Fruit fly (Drosophila melanogaster) S2 (cell line): ENCODE data around the gene Drsl2.

Experiments used
- CG8478 ChIP-seq: fragments of >200 bp; optimal IDR thresholded peaks from 2 replicates; lab custom pipeline; 2018
- CTCF ChIP-seq, 2 experiments: fragments of >200 bp; optimal IDR thresholded peaks; 2 replicates each; lab custom pipeline; 2018

The Drsl2 gene

dm6 chr3L:3328771-3329170 is 14.6 kb downstream of the Drsl2 start, which contains the start of gene Strip:
TSS of gene Strip (minus strand) at chr3L:3328871.
- no peak for TF ChIP-seq CG8478 (lab: Kevin White, UChicago)
- TF ChIP-seq CTCF (optimal IDR thresholded peaks at IDR 0.05; lab: Kevin White, UChicago), result no peak

- TF ChIP-seq CTCF (optimal IDR thresholded peaks at IDR 0.05; lab: Kevin White, UChicago) (no peak), CG8478 (lab: Kevin White, UChicago) (no peak)
These were observed 15.6 kb downstream of the Drsl2 start, which contains the start of gene CG14961 for dm6 chr3L:3329763-3330162. TSS of gene CG14961 (plus strand) at chr3L:3330063.

dm6 chr3L:3334784-3335183 is 20.6 kb downstream of the Drsl2 start, which contains the start of gene CG14969:
TSS of gene CG14969 (minus strand) at chr3L:3334978.
- TF ChIP-seq CTCF (optimal IDR thresholded peaks at IDR 0.05; lab: Kevin White, UChicago) (no peak), CG8478 (lab: Kevin White, UChicago) (no peak)

- TF ChIP-seq CG8478 (lab: Kevin White, UChicago) (no peak), CTCF (optimal IDR thresholded peaks at IDR 0.05; lab: Kevin White, UChicago) (no peak)
These were observed 21.5 kb downstream of the Drsl2 start, which contains the start of gene Drsl1 for dm6 chr3L:3335688-3336087. TSS of gene Drsl1 (minus strand) at chr3L:3335788.

dm6 chr3L:3336368-3337164 is 22.4 kb downstream of the Drsl2 start, which contains the start of the genes Drsl6 and kst:
TSS of gene Drsl6 (minus strand) at chr3L:3336418.
TSS of gene kst (plus strand) at chr3L:3336860.
- TF ChIP-seq CTCF (optimal IDR thresholded peaks at IDR 0.05; lab: Kevin White, UChicago), result no peak
- no peak for TF ChIP-seq CG8478 (lab: Kevin White, UChicago)

DNA sequence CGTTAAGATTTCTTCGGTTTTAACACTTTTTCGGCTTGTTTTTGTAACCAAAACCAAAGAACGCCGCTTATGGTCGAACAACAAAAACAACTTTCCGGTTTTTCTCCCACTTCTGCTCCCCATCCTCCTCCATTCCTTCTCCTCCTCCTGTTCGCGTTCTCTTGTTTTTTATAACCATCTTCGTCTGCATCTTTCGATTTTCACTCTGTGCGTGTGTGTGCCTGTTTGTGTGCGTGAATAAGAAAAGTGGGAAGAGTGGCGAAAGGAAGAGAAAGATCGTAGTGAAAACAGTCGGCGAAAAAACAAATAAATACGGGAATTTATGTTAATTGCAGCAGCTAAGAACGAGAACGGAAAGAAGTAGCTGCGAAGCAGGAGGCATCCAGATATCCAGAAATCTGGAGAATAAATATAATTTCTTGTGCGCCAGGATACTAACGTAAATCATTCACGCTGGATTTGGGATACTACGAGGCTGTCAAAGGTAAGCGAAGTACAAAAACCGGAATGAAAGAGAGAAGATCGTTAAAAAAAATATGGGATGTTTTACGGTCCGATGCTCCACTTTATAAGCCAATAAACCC is 23.3 kb downstream of the Drsl2 start:
- TF ChIP-seq CG8478 (lab: Kevin White, UChicago) (no peak), CTCF (optimal IDR thresholded peaks at IDR 0.05; lab: Kevin White, UChicago) (no peak)

DNA sequence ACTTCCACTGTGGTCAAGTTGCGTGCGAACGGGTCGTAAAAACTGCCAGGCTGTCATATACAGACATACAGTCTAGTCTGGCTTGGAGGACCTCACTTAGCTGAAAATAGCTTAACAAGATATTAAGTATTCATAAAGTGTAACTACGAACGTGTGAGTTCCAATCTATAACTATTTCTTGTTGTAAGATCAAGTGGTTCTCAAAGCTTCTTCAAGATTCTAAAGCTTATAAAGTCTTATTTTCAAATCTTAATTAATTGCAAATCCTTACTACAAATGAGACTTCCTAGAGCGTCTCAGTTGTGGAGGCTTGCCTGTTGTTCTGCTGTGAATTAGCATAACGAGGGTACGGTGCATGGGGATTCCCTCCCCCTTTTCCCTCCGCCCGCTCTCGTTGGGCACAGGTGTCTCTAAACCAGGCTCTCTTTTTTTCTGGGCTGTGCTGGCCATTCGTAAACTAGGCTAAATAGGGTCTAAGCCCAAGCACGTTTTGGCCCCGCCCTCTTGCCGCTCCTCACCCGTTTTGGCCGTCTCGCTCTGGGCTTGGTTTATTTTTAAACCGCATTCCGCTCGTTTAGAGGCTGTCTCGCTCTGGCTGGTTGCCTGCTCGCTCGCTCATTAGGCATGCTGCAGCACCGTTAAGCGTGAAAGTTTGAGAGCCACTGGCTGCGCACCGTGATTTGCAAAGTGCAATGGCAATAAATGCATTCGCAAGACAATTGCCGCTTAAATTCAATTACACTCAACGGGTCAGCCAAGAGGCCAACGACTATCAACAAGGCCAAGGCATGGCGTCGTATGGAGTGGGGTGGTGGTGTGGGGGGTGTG is 24.1 kb downstream of the Drsl2 start:
- TF ChIP-seq CG8478 (lab: Kevin White, UChicago) (no peak), CTCF (optimal IDR thresholded peaks at IDR 0.05; lab: Kevin White, UChicago) (no peak)

dm6 chr3L:3338882-3339590 is 24.9 kb downstream of the Drsl2 start:
- TF ChIP-seq CTCF (optimal IDR thresholded peaks at IDR 0.05; lab: Kevin White, UChicago) (no peak), CG8478 (lab: Kevin White, UChicago) (no peak)

DNA sequence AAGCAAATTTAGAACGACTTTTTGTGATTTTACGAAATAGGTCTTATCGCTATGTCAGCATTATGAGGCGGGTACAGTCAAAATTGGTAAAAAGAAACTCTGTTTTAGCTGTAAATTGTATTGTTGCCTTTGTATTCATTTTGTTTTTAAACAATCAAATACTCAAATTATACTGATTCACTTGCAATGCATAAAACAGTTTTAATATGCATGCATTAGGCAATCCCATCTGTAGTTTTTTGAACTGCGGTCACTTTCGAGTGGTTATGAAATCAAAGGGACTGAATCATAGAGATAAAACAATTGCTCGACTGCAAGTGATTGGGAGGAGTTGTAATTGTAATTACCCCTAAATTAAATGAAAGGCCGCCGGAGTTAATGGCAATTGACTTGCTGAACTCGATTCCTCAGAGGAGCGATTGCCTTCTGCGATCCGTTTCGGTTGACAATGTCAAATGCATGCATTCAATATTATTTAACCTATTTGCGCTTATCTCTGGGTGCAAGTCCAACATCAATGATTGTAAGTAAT is 25.6 kb downstream of the Drsl2 start:
- TF ChIP-seq CG8478 (lab: Kevin White, UChicago), result no peak
- no peak for TF ChIP-seq CTCF (optimal IDR thresholded peaks at IDR 0.05; lab: Kevin White, UChicago)

DNA sequence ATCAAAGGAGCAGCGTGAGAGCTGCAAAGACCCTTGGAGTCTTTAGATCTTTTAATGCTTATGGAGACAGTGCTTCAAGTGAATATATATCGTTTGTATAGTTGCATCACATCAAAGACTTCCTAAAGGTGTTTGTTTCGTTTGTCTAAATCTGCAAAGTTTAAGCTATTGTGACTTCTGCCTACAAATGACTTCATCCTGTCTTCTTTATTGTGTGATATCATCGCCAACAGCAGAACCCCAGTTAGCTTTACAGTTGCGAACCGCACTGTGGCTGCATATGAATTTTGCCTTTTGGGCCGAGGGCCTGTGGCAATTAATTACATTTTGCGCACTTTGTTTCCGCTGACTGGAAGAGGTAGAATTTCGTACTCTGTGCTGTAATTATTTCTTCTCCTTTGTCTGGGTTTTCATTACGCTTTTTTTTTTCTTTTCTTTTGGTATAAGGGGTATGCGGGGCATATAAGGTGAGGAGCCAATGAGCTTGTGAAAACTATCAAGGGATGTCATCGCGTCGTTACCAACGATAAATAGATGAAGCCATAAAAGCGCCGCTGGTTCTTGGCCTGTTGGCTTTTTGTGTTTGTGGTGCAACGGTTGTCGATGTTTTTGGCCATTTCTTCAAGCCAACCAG is 28.3 kb downstream of the Drsl2 start:
- no peak for TF ChIP-seq CG8478 (lab: Kevin White, UChicago)

DNA sequence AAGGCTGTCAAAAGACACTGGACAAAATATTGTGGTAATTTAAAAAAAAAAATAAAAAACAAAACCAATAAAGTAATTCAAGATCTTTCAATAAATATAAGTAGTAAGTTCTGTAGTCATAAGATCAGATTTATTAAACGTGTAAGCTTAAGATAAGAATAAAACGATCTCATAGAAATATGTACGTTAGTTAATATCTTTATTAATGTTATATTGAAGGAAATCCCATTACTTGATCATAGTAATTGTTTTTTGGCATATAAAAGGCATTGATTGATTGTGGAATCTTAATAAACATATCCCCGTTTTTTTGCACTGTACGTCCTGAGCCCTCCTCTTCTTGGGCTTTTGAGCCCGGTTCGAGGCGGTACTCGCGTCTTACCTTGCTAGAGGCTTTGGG is 29.1 kb downstream of the Drsl2 start:
- TF ChIP-seq CTCF (optimal IDR thresholded peaks at IDR 0.05; lab: Kevin White, UChicago) (no peak), CG8478 (lab: Kevin White, UChicago) (no peak)

DNA sequence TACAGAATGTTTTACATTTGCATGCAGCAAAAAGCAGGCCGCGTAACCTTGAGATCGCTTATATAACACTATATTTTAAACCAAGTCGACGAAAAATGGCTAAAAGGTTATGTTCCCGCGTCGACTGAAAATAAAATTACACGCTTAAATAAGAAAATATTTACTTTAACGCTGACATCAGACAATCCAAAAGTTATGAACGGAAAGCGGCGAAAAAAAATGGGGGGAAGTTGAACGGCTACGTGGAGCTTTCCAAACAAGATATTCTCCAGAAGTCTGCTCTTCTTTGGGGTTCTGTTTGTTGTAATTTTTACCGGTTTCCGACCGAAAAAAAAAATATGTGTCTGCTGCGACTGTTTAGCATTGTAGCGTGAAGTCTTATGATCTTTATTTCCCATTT is 30.4 kb downstream of the Drsl2 start:
- TF ChIP-seq CG8478 (lab: Kevin White, UChicago) (no peak), CTCF (optimal IDR thresholded peaks at IDR 0.05; lab: Kevin White, UChicago) (no peak)

DNA sequence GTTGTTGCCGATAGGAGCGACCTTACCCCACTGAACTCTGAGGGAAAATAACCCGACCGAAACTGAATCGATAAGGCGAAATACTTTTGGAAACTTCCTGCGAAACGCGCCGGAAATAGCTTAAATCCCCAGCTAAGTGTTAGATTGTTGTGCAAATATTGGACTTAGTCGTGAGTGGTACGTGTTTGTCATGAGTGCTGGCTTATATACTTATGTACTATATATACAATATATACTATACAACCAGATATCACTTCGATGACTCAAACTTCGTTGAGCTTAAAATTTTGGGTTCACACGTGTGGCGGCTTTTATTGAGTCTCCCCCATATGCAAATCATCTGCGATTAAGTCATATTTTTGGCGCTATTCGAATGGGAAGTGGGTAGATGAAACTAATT is 32.1 kb downstream of the Drsl2 start:
- TF ChIP-seq CG8478 (lab: Kevin White, UChicago) (no peak), CTCF (optimal IDR thresholded peaks at IDR 0.05; lab: Kevin White, UChicago) (no peak)
